Fruit fly (Drosophila melanogaster) S2 (cell line): ENCODE data around the gene Cerk.

Experiments used
- CG8478 ChIP-seq: fragments of >200 bp; optimal IDR thresholded peaks from 2 replicates; lab custom pipeline; 2018
- CTCF ChIP-seq, 2 experiments: fragments of >200 bp; optimal IDR thresholded peaks; 2 replicates each; lab custom pipeline; 2018

dm6 chr3R:5357935-5358414, 10.1 kb downstream of the Cerk start, which contains the start of gene Prosbeta7:
- TF ChIP-seq CTCF (optimal IDR thresholded peaks at IDR 0.05; lab: Kevin White, UChicago) (peak in 1 of 2 experiments; percentile 11), CG8478 (lab: Kevin White, UChicago) (no peak)
